Worm (Caenorhabditis elegans): ENCODE data around the gene T24C12.1.

- no peak for TF ChIP-seq ama-1 (optimal IDR thresholded peaks at IDR 0.05)
- TF ChIP-seq hnd-1 (tag; optimal IDR thresholded peaks at IDR 0.05), result no peak
- no peak for TF ChIP-seq flt-1 (GFP tag; IDR thresholded peaks at IDR 0.05)
- TF ChIP-seq tra-4 (tag; optimal IDR thresholded peaks at IDR 0.05), result no peak
- no peak for TF ChIP-seq tbx-11 (GFP tag; IDR thresholded peaks at IDR 0.05)
- TF ChIP-seq hmg-4 (GFP tag; optimal IDR thresholded peaks at IDR 0.05), result no peak
- no peak for TF ChIP-seq sea-1 (GFP tag; conservative IDR thresholded peaks at IDR 0.05)
- TF ChIP-seq scrt-1 (GFP tag; IDR thresholded peaks at IDR 0.05), result no peak
- no peak for TF ChIP-seq ceh-13 (GFP tag; optimal IDR thresholded peaks at IDR 0.05)
- no peak for TF ChIP-seq hmbx-1 (tag; optimal IDR thresholded peaks at IDR 0.05)
- TF ChIP-seq ceh-36 (tag; optimal IDR thresholded peaks at IDR 0.05), result no peak
- TF ChIP-seq ets-7 (tag; optimal IDR thresholded peaks at IDR 0.05), result no peak
Observed at ce11 chrX:2191925-2192554, 7.2 kb upstream of the T24C12.1 start, which contains the start of gene gap-1.
